Fruit fly (Drosophila melanogaster) whole organism, embryonic: Measurements from ENCODE around the gene CG15536.
A peak's percentile ranks its signal among the peaks of the same experiment; 100 is the strongest.

Experiments
- Asciz ChIP-seq: fragments of 200-800 bp; sonication (Bioruptor generic); optimal IDR thresholded peaks from 2 replicates; lab custom pipeline; 2017; ENCODE audit warnings: missing biosample characterization, mild to moderate bottlenecking, missing genetic modification characterization, missing genetic modification reagents
- BEAF-32 ChIP-seq: fragments of 200-800 bp; sonication (Bioruptor generic); optimal IDR thresholded peaks from 3 replicates; lab custom pipeline; 2017; ENCODE audit warnings: missing biosample characterization, missing genetic modification characterization, mild to moderate bottlenecking, moderate library complexity, missing genetic modification reagents
- C15 ChIP-seq: fragments of 200-800 bp; sonication (Bioruptor generic); IDR thresholded peaks from 3 replicates; pipeline ENCODE4 v1.3.6; 2022; ENCODE audit warnings: missing biosample characterization, missing genetic modification characterization
- CG11723 ChIP-seq: fragments of 200-800 bp; sonication (Bioruptor generic); optimal IDR thresholded peaks from 2 replicates; lab custom pipeline; 2017; ENCODE audit warnings: missing biosample characterization, mild to moderate bottlenecking, missing genetic modification characterization
- CG12155 ChIP-seq: fragments of 200-800 bp; sonication (Bioruptor generic); optimal IDR thresholded peaks from 3 replicates; lab custom pipeline; 2016; ENCODE audit warnings: missing biosample characterization, missing genetic modification characterization
- CG12769 ChIP-seq: fragments of 200-800 bp; sonication (Bioruptor generic); optimal IDR thresholded peaks from 2 replicates; lab custom pipeline; 2019; ENCODE audit warnings: missing biosample characterization, mild to moderate bottlenecking, missing genetic modification characterization, moderate library complexity
- CG16813 ChIP-seq: fragments of 200-800 bp; sonication (Bioruptor generic); IDR thresholded peaks from 3 replicates; pipeline ENCODE4 v1.3.6; 2022; ENCODE audit warnings: missing biosample characterization, missing genetic modification characterization; ENCODE audit not compliant: partially characterized antibody
- CG18011 ChIP-seq: fragments of 200-800 bp; sonication (Bioruptor generic); optimal IDR thresholded peaks from 2 replicates; lab custom pipeline; 2017; ENCODE audit warnings: missing biosample characterization, missing genetic modification characterization, mild to moderate bottlenecking, moderate library complexity, missing genotype
- CG2129 ChIP-seq: fragments of 200-800 bp; sonication (Bioruptor generic); IDR thresholded peaks from 2 replicates; pipeline ENCODE4 v1.3.6; 2022; ENCODE audit warnings: missing biosample characterization, missing genetic modification characterization; ENCODE audit not compliant: partially characterized antibody
- CG3065 ChIP-seq: fragments of 200-800 bp; sonication (Bioruptor generic); optimal IDR thresholded peaks from 2 replicates; lab custom pipeline; 2016; ENCODE audit warnings: missing biosample characterization, missing genetic modification characterization
- CG32532 ChIP-seq: fragments of 200-800 bp; sonication (Bioruptor generic); IDR thresholded peaks from 2 replicates; pipeline ENCODE4 v1.3.6; 2022; ENCODE audit warnings: missing biosample characterization, missing genetic modification characterization
- CG34376 ChIP-seq: fragments of 200-800 bp; sonication (Bioruptor generic); optimal IDR thresholded peaks from 2 replicates; lab custom pipeline; 2018; ENCODE audit warnings: missing biosample characterization, mild to moderate bottlenecking, missing genetic modification characterization
- CG3726 ChIP-seq: fragments of 200-800 bp; sonication (Bioruptor generic); IDR thresholded peaks from 3 replicates; pipeline ENCODE4, ENCODE4 v1.3.6; 2022; ENCODE audit warnings: missing biosample characterization, missing genetic modification characterization
- CG3838 ChIP-seq: fragments of 200-800 bp; sonication (Bioruptor generic); optimal IDR thresholded peaks from 3 replicates; lab custom pipeline; 2016; ENCODE audit warnings: missing biosample characterization, missing genetic modification characterization
- CG7745 ChIP-seq: fragments of 200-800 bp; sonication (Bioruptor generic); optimal IDR thresholded peaks from 2 replicates; lab custom pipeline; 2018; ENCODE audit warnings: missing biosample characterization, mild to moderate bottlenecking, missing genetic modification characterization, moderate library complexity
- CrebB ChIP-seq: fragments of 200-800 bp; sonication (Bioruptor generic); optimal IDR thresholded peaks from 3 replicates; lab custom pipeline; 2018; ENCODE audit warnings: missing biosample characterization, mild to moderate bottlenecking, missing genetic modification characterization
- Fer1 ChIP-seq: fragments of 200-800 bp; sonication (Bioruptor generic); optimal IDR thresholded peaks from 2 replicates; lab custom pipeline; 2017; ENCODE audit warnings: missing biosample characterization, mild to moderate bottlenecking, missing genetic modification characterization
- NC2α ChIP-seq: fragments of 200-800 bp; sonication (Bioruptor generic); optimal IDR thresholded peaks from 2 replicates; lab custom pipeline; 2016; ENCODE audit warnings: missing biosample characterization, missing genetic modification characterization
- Scr ChIP-seq: fragments of 200-800 bp; sonication (Bioruptor generic); IDR thresholded peaks from 2 replicates; pipeline ENCODE4 v1.3.6; 2022; ENCODE audit warnings: missing biosample characterization, missing genetic modification characterization; ENCODE audit not compliant: partially characterized antibody
- Sry-δ ChIP-seq: fragments of 200-800 bp; sonication (Bioruptor generic); optimal IDR thresholded peaks from 2 replicates; lab custom pipeline; 2016; ENCODE audit warnings: missing biosample characterization, missing genetic modification characterization
- Ssrp ChIP-seq: fragments of 200-800 bp; sonication (Bioruptor generic); optimal IDR thresholded peaks from 2 replicates; lab custom pipeline; 2018; ENCODE audit warnings: missing biosample characterization, mild to moderate bottlenecking, missing genetic modification characterization, moderate library complexity
- abd-A ChIP-seq: fragments of 200-800 bp; sonication (Bioruptor generic); optimal IDR thresholded peaks from 3 replicates; lab custom pipeline; 2019; ENCODE audit warnings: missing biosample characterization, mild to moderate bottlenecking, missing genetic modification characterization, moderate library complexity
- al ChIP-seq: fragments of 200-800 bp; sonication (Bioruptor generic); IDR thresholded peaks from 2 replicates; pipeline ENCODE4 v1.3.6; 2022; ENCODE audit warnings: missing biosample characterization, missing genetic modification characterization
- amos ChIP-seq: fragments of 200-800 bp; sonication (Bioruptor generic); IDR thresholded peaks from 2 replicates; pipeline ENCODE4 v1.3.6; 2022; ENCODE audit warnings: missing biosample characterization, missing genetic modification characterization; ENCODE audit not compliant: partially characterized antibody
- ato ChIP-seq: fragments of 200-800 bp; sonication (Bioruptor generic); IDR thresholded peaks from 2 replicates; pipeline ENCODE4 v1.3.6; 2022; ENCODE audit warnings: missing biosample characterization, missing genetic modification characterization; ENCODE audit not compliant: partially characterized antibody
- bigmax ChIP-seq: fragments of 200-800 bp; sonication (Bioruptor generic); optimal IDR thresholded peaks from 2 replicates; lab custom pipeline; 2018; ENCODE audit warnings: missing biosample characterization, mild to moderate bottlenecking, missing genetic modification characterization
- chinmo ChIP-seq: fragments of 200-800 bp; sonication (Bioruptor generic); IDR thresholded peaks from 4 replicates; pipeline ENCODE4 v1.3.6; 2022; ENCODE audit warnings: missing biosample characterization, missing genetic modification characterization; ENCODE audit not compliant: partially characterized antibody
- crc ChIP-seq: fragments of 200-800 bp; sonication (Bioruptor generic); optimal IDR thresholded peaks from 2 replicates; lab custom pipeline; 2016; ENCODE audit warnings: missing biosample characterization, missing genetic modification characterization
- dpn ChIP-seq, 2 experiments: fragments of 200-800 bp; sonication (Bioruptor generic); optimal IDR thresholded peaks; 3 replicates each; lab custom pipeline; 2016; ENCODE audit warnings: missing biosample characterization in 2 of 2, missing genetic modification characterization in 2 of 2
- exex ChIP-seq: fragments of 200-800 bp; sonication (Bioruptor generic); optimal IDR thresholded peaks from 4 replicates; lab custom pipeline; 2018; ENCODE audit warnings: missing biosample characterization, mild to moderate bottlenecking, missing genetic modification characterization, moderate library complexity
- gfzf ChIP-seq: fragments of 200-800 bp; sonication (Bioruptor generic); optimal IDR thresholded peaks from 2 replicates; lab custom pipeline; 2016; ENCODE audit warnings: missing biosample characterization, mild to moderate bottlenecking, missing genetic modification characterization, moderate library complexity
- gt ChIP-seq: fragments of 200-800 bp; sonication (Bioruptor generic); IDR thresholded peaks from 2 replicates; pipeline ENCODE4 v1.3.6; 2022; ENCODE audit warnings: missing biosample characterization, missing genetic modification characterization
- hbn ChIP-seq: fragments of 200-800 bp; sonication (Bioruptor generic); IDR thresholded peaks from 2 replicates; pipeline ENCODE4 v1.3.6; 2022; ENCODE audit warnings: missing biosample characterization, missing genetic modification characterization; ENCODE audit not compliant: partially characterized antibody
- hkb ChIP-seq, 2 experiments: fragments of 200-800 bp in 1 of 2; fragments of >200 bp in 1 of 2; sonication (Bioruptor generic) in 1 of 2; IDR thresholded peaks in 1 of 2; optimal IDR thresholded peaks in 1 of 2; 2 replicates each; pipeline versions ENCODE4 v1.3.6 to Lab custom; 2017 to 2022; ENCODE audit warnings: missing biosample characterization in 1 of 2, missing genetic modification characterization in 1 of 2
- ind ChIP-seq: fragments of 200-800 bp; sonication (Bioruptor generic); optimal IDR thresholded peaks from 3 replicates; lab custom pipeline; 2016; ENCODE audit warnings: missing biosample characterization, missing genetic modification characterization
- inv ChIP-seq: fragments of 200-800 bp; sonication (Bioruptor generic); IDR thresholded peaks from 2 replicates; pipeline ENCODE4 v1.3.6; 2022; ENCODE audit warnings: missing biosample characterization, missing genetic modification characterization; ENCODE audit not compliant: partially characterized antibody
- jing ChIP-seq: fragments of 200-800 bp; sonication (Bioruptor generic); optimal IDR thresholded peaks from 2 replicates; lab custom pipeline; 2018; ENCODE audit warnings: missing biosample characterization, mild to moderate bottlenecking, missing genetic modification characterization
- nerfin-2 ChIP-seq: fragments of 200-800 bp; sonication (Bioruptor generic); IDR thresholded peaks from 2 replicates; pipeline ENCODE4 v1.3.6; 2022; ENCODE audit warnings: missing biosample characterization, missing genetic modification characterization; ENCODE audit not compliant: partially characterized antibody
- nmo ChIP-seq: fragments of 200-800 bp; sonication (Bioruptor generic); optimal IDR thresholded peaks from 2 replicates; lab custom pipeline; 2018; ENCODE audit warnings: missing biosample characterization, mild to moderate bottlenecking, missing genetic modification characterization, moderate library complexity
- otp ChIP-seq: fragments of 200-800 bp; sonication (Bioruptor generic); IDR thresholded peaks from 3 replicates; pipeline ENCODE4, ENCODE4 v1.3.6; 2022; ENCODE audit warnings: missing biosample characterization, missing genetic modification characterization
- peb ChIP-seq: fragments of 200-800 bp; sonication (Bioruptor generic); IDR thresholded peaks from 2 replicates; pipeline ENCODE4 v1.3.6; 2022; ENCODE audit warnings: missing biosample characterization, missing genetic modification characterization
- pzg ChIP-seq: fragments of 200-800 bp; sonication (Bioruptor generic); optimal IDR thresholded peaks from 3 replicates; lab custom pipeline; 2018; ENCODE audit warnings: missing biosample characterization, mild to moderate bottlenecking, missing genetic modification characterization, moderate library complexity
- ranshi ChIP-seq: fragments of 200-800 bp; sonication (Bioruptor generic); IDR thresholded peaks from 2 replicates; pipeline ENCODE4 v1.3.6; 2022; ENCODE audit warnings: missing biosample characterization, missing genetic modification characterization
- sna ChIP-seq: fragments of 200-800 bp; sonication (Bioruptor generic); IDR thresholded peaks from 2 replicates; pipeline ENCODE4 v1.3.6; 2022; ENCODE audit warnings: missing biosample characterization, missing genetic modification characterization; ENCODE audit not compliant: partially characterized antibody
- vnd ChIP-seq: fragments of 200-800 bp; sonication (Bioruptor generic); IDR thresholded peaks from 3 replicates; pipeline ENCODE4 v1.3.6; 2022; ENCODE audit warnings: missing biosample characterization, missing genetic modification characterization; ENCODE audit not compliant: partially characterized antibody

Gene CG15536

DNA sequence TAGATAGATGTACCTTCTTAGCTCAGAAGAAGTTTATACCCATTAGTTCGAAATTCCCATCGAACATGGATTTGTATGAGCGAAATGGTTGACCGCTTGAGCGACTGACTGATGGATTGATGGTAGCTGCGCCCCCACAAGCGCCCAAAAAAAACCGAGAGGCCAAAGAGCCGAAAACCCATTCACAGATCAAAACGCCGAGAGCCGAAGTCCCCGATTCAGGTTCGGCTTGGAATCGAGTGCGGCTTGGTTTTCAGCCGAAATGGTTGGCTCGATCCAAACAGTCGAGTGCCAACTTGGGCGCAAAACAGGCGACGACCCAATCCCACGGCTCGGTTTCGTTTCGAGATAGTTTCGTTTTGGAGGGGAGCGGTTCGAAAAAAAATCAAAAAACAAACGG is 35.2 kb upstream of the CG15536 start (continued):
- TF ChIP-seq CG34376 (GFP tag; lab: Kevin White, UChicago) (no peak), ranshi (GFP tag; lab: Robert Waterston, UW) (no peak), gfzf (GFP tag; lab: Kevin White, UChicago) (no peak)

DNA sequence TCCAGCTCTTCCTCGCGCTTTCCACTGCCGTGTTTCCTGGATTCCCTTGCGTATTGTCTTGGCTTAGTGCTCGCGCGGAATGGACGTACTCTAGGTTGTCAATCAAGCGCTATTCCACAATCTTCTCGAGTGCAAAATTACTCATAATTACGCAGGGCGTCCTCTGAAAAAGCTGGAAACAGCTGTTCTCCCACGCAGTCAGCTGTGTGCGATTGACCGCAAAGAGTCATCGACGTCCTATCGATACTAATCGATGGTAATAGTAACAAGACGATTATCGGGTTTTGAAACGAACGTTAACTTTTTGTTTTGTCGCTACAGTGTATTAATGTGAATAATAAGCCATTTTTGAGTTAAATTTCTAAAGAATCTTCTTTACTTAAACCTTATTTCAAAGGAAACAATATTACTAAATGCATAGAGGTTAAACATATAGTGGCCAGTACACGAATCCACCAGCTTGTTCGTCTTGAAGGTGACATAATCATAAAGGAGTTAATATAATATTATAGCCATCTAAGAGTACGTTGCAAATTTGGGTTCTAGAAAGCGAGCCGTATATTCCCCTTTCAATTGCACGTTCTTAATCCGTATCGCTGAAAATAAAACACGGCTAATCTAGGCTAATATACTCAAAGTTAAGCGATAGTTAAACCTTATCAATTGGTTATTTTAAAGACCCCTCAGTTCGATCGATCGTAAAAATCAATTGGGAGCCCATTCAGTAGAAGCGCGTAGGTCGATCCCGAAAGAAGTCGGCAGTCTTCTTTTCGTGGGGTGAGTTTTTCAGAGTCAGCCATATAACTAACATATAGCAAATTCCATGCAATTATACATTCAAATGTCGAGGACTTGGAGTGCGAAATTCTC is 34.3 kb upstream of the CG15536 start, which contains the start of the genes CG2224 and CDase:
Gene CG2224, minus strand, starts transcription at position 235 of the 870 bp plus-strand sequence.
Gene CDase, plus strand, starts transcription at position 456 of the 870 bp plus-strand sequence.
- TF ChIP-seq crc (GFP tag; lab: Kevin White, UChicago): no peak
- no peak for TF ChIP-seq abd-A (tag; lab: Kevin White, UChicago)
- TF ChIP-seq chinmo: peak; percentile 96
- peak; percentile 3 for TF ChIP-seq CrebB
- no peak for TF ChIP-seq bigmax (GFP tag; lab: Kevin White, UChicago)
- no peak for TF ChIP-seq otp (GFP tag; lab: Robert Waterston, UW)
- peak; percentile 87 for TF ChIP-seq nerfin-2 (GFP tag; lab: Robert Waterston, UW)
- no peak for TF ChIP-seq Fer1
- TF ChIP-seq CG12769 (tag; lab: Kevin White, UChicago): no peak
- TF ChIP-seq NC2α (GFP tag; lab: Kevin White, UChicago): no peak
- no peak for TF ChIP-seq peb (GFP tag; lab: Robert Waterston, UW)
- TF ChIP-seq hbn: peak; percentile 97
- no peak for TF ChIP-seq CG11723 (GFP tag; lab: Kevin White, UChicago)
- TF ChIP-seq ind (GFP tag; lab: Kevin White, UChicago): no peak
- peak; percentile 71 for TF ChIP-seq exex (tag; lab: Kevin White, UChicago)
- peak; percentile 68 for TF ChIP-seq Sry-δ (GFP tag; lab: Kevin White, UChicago)
- peak; percentile 72 for TF ChIP-seq inv (GFP tag; lab: Robert Waterston, UW)
- TF ChIP-seq nmo (GFP tag; lab: Kevin White, UChicago): peak; percentile 19
- TF ChIP-seq Ssrp: no peak
- TF ChIP-seq BEAF-32 (GFP tag; lab: Kevin White, UChicago): peak; percentile 82
- peak; percentile 95 for TF ChIP-seq sna (GFP tag; lab: Robert Waterston, UW)
- TF ChIP-seq Asciz (GFP tag; lab: Kevin White, UChicago): no peak
- no peak for TF ChIP-seq al (GFP tag; lab: Robert Waterston, UW)
- TF ChIP-seq CG18011 (GFP tag; lab: Kevin White, UChicago): no peak
- peak; percentile 89 for TF ChIP-seq amos (GFP tag; lab: Robert Waterston, UW)
- peak; percentile 75 for TF ChIP-seq pzg (GFP tag; lab: Kevin White, UChicago)
- TF ChIP-seq Scr (GFP tag; lab: Robert Waterston, UW): peak; percentile 89
- TF ChIP-seq C15 (GFP tag; lab: Robert Waterston, UW): no peak
- TF ChIP-seq jing (GFP tag; lab: Kevin White, UChicago): no peak
- TF ChIP-seq CG3065 (GFP tag; lab: Kevin White, UChicago): no peak
- TF ChIP-seq CG7745: no peak
- peak; percentile 63; the same call in 1 of the 2 replicates for TF ChIP-seq CG2129 (GFP tag; lab: Robert Waterston, UW)
- TF ChIP-seq CG3726: no peak
- TF ChIP-seq vnd (GFP tag; lab: Robert Waterston, UW): peak; percentile 86
- no peak for TF ChIP-seq CG12155
- TF ChIP-seq hkb (optimal IDR thresholded peaks at IDR 0.05; lab: Kevin White, UChicago): no peak
- no peak for TF ChIP-seq hkb (GFP tag; IDR thresholded peaks at IDR 0.05; lab: Robert Waterston, UW)
- TF ChIP-seq gt (GFP tag; lab: Robert Waterston, UW): no peak
- peak; percentile 84 for TF ChIP-seq CG16813 (GFP tag; lab: Robert Waterston, UW)
- no peak for TF ChIP-seq CG32532 (GFP tag; lab: Robert Waterston, UW)
- TF ChIP-seq dpn (GFP tag; optimal IDR thresholded peaks at IDR 0.05; lab: Kevin White, UChicago): no peak
- TF ChIP-seq CG3838 (GFP tag; lab: Kevin White, UChicago): no peak
- TF ChIP-seq ato (GFP tag; lab: Robert Waterston, UW): peak; percentile 95
